Worm (Caenorhabditis elegans) whole organism, young adult: ENCODE results near the gene utp-20.
A peak's percentile ranks its signal among the peaks of the same experiment; 100 is the strongest.

Experiments used
- B0261.1 ChIP-seq: sonication (generic microtip); optimal IDR thresholded peaks from 2 replicates; lab custom pipeline; 2016; ENCODE audit warnings: mild to moderate bottlenecking, missing genetic modification characterization, moderate library complexity, missing compliant biosample characterization
- C06A6.2 ChIP-seq: fragments of 200-800 bp; sonication (Bioruptor generic); conservative IDR thresholded peaks from 2 replicates; pipeline ENCODE4 v1.3.6; 2022; ENCODE audit warnings: missing genetic modification characterization, missing compliant biosample characterization
- C17E4.6 ChIP-seq: fragments of 200-800 bp; sonication (Bioruptor generic); IDR thresholded peaks from 2 replicates; pipeline ENCODE4 v1.3.6; 2022; ENCODE audit warnings: missing genetic modification reagents, missing genetic modification characterization, missing compliant biosample characterization
- D2030.7 ChIP-seq: fragments of 200-800 bp; sonication (Bioruptor generic); IDR thresholded peaks from 2 replicates; pipeline ENCODE4 v1.3.6; 2022; ENCODE audit warnings: missing genetic modification reagents, missing genetic modification characterization, missing compliant biosample characterization
- F23B12.7 ChIP-seq: sonication (generic microtip); optimal IDR thresholded peaks from 2 replicates; lab custom pipeline; 2017; ENCODE audit warnings: missing genetic modification characterization, mild to moderate bottlenecking, missing compliant biosample characterization, antibody characterized with exemption, moderate library complexity; ENCODE audit not compliant: insufficient read depth
- F39B2.1 ChIP-seq: fragments of 200-800 bp; sonication (Bioruptor generic); IDR thresholded peaks from 2 replicates; pipeline ENCODE4 v1.3.6; 2022; ENCODE audit warnings: missing genetic modification reagents, missing genetic modification characterization, missing compliant biosample characterization
- F52B5.7 ChIP-seq: sonication (generic microtip); optimal IDR thresholded peaks from 2 replicates; lab custom pipeline; 2016; ENCODE audit warnings: mild to moderate bottlenecking, missing genetic modification characterization, missing compliant biosample characterization
- F55B11.4 ChIP-seq: sonication (generic microtip); optimal IDR thresholded peaks from 2 replicates; lab custom pipeline; 2016; ENCODE audit warnings: missing compliant biosample characterization, missing genetic modification characterization, borderline replicate concordance; ENCODE audit not compliant: insufficient read depth
- K12H6.12 ChIP-seq: fragments of 200-800 bp; sonication (Bioruptor generic); optimal IDR thresholded peaks from 2 replicates; lab custom pipeline; 2018; ENCODE audit warnings: mild to moderate bottlenecking, missing genetic modification characterization, missing compliant biosample characterization
- Y53F4B.3 ChIP-seq: fragments of 200-800 bp; sonication (Bioruptor generic); IDR thresholded peaks from 2 replicates; pipeline ENCODE4 v1.3.6; 2022; ENCODE audit warnings: missing genetic modification reagents, missing genetic modification characterization, missing compliant biosample characterization
- Y56A3A.18 ChIP-seq: fragments of 200-800 bp; sonication (Bioruptor generic); IDR thresholded peaks from 2 replicates; pipeline ENCODE4 v1.3.6; 2022; ENCODE audit warnings: missing genetic modification reagents, missing genetic modification characterization, missing compliant biosample characterization
- Y79H2A.3 ChIP-seq: fragments of 200-800 bp; sonication (Bioruptor generic); conservative IDR thresholded peaks from 2 replicates; pipeline ENCODE4 v1.3.6; 2022; ENCODE audit warnings: missing genetic modification reagents, missing genetic modification characterization, missing compliant biosample characterization
- atf-7 ChIP-seq: sonication (generic microtip); optimal IDR thresholded peaks from 2 replicates; lab custom pipeline; 2017; ENCODE audit warnings: mild to moderate bottlenecking, missing genetic modification characterization, missing compliant biosample characterization
- ccch-3 ChIP-seq: fragments of 200-800 bp; sonication (Bioruptor generic); optimal IDR thresholded peaks from 2 replicates; lab custom pipeline; 2018; ENCODE audit warnings: mild to moderate bottlenecking, missing genetic modification characterization, missing compliant biosample characterization
- cebp-2 ChIP-seq: fragments of 200-800 bp; sonication (Bioruptor generic); IDR thresholded peaks from 2 replicates; pipeline ENCODE4 v1.3.6; 2022; ENCODE audit warnings: missing genetic modification characterization, missing compliant biosample characterization
- ceh-40 ChIP-seq: fragments of 200-800 bp; sonication (Bioruptor generic); IDR thresholded peaks from 2 replicates; pipeline ENCODE4 v1.3.6; 2022; ENCODE audit warnings: missing genetic modification characterization, missing compliant biosample characterization
- fkh-3 ChIP-seq: sonication (generic microtip); optimal IDR thresholded peaks from 2 replicates; lab custom pipeline; 2016; ENCODE audit warnings: mild to moderate bottlenecking, missing genetic modification characterization, missing compliant biosample characterization
- gei-17 ChIP-seq: fragments of 200-800 bp; sonication (Bioruptor generic); optimal IDR thresholded peaks from 2 replicates; lab custom pipeline; 2018; ENCODE audit warnings: mild to moderate bottlenecking, missing genetic modification characterization, missing compliant biosample characterization
- hmg-1.2 ChIP-seq: fragments of 200-800 bp; sonication (Bioruptor generic); IDR thresholded peaks from 2 replicates; pipeline ENCODE4 v1.3.6; 2022; ENCODE audit warnings: missing genetic modification reagents, missing genetic modification characterization, missing compliant biosample characterization
- hmg-20 ChIP-seq: fragments of 200-800 bp; sonication (Bioruptor generic); IDR thresholded peaks from 2 replicates; pipeline ENCODE4 v1.3.6; 2022; ENCODE audit warnings: missing genetic modification reagents, missing genetic modification characterization, missing compliant biosample characterization
- lag-1 ChIP-seq: fragments of 200-800 bp; sonication (Bioruptor generic); IDR thresholded peaks from 2 replicates; pipeline ENCODE4 v1.3.6; 2022; ENCODE audit warnings: missing genetic modification reagents, missing genetic modification characterization, missing compliant biosample characterization
- let-526 ChIP-seq: fragments of 200-800 bp; sonication (Bioruptor generic); IDR thresholded peaks from 2 replicates; pipeline ENCODE4 v1.3.6; 2022; ENCODE audit warnings: missing genetic modification reagents, missing genetic modification characterization, missing compliant biosample characterization
- let-607 ChIP-seq, 2 experiments: fragments of 200-800 bp in 1 of 2; sonication (Bioruptor generic) in 1 of 2; sonication (generic microtip) in 1 of 2; optimal IDR thresholded peaks; 2 replicates each; lab custom pipeline; 2016 to 2018; ENCODE audit warnings: mild to moderate bottlenecking in 2 of 2, missing compliant biosample characterization in 2 of 2, missing genetic modification characterization in 2 of 2, moderate library complexity in 2 of 2, missing genotype in 1 of 2
- lin-40 ChIP-seq: sonication (generic microtip); optimal IDR thresholded peaks from 2 replicates; lab custom pipeline; 2016; ENCODE audit warnings: missing genetic modification characterization, mild to moderate bottlenecking, missing compliant biosample characterization, missing genotype, missing genetic modification reagents
- lin-54 ChIP-seq: fragments of 200-800 bp; sonication (Bioruptor generic); optimal IDR thresholded peaks from 2 replicates; lab custom pipeline; 2018; ENCODE audit warnings: mild to moderate bottlenecking, missing genetic modification characterization, missing compliant biosample characterization
- lir-1 ChIP-seq: fragments of 200-800 bp; sonication (Bioruptor generic); conservative IDR thresholded peaks from 2 replicates; pipeline ENCODE4 v1.3.6; 2022; ENCODE audit warnings: missing genetic modification reagents, missing genetic modification characterization, missing compliant biosample characterization
- madf-10 ChIP-seq: sonication (generic microtip); optimal IDR thresholded peaks from 2 replicates; lab custom pipeline; 2016; ENCODE audit warnings: mild to moderate bottlenecking, missing genetic modification characterization, missing compliant biosample characterization
- madf-3 ChIP-seq: fragments of 200-800 bp; sonication (Bioruptor generic); IDR thresholded peaks from 2 replicates; pipeline ENCODE4 v1.3.6; 2022; ENCODE audit warnings: missing genetic modification reagents, missing genetic modification characterization, missing compliant biosample characterization
- madf-6 ChIP-seq: fragments of 200-800 bp; sonication (Bioruptor generic); IDR thresholded peaks from 2 replicates; pipeline ENCODE4 v1.3.6; 2022; ENCODE audit warnings: missing genetic modification reagents, missing genetic modification characterization, missing compliant biosample characterization
- madf-8 ChIP-seq: fragments of 200-800 bp; sonication (Bioruptor generic); conservative IDR thresholded peaks from 2 replicates; pipeline ENCODE4 v1.3.6; 2022; ENCODE audit warnings: missing genetic modification reagents, missing genetic modification characterization, missing compliant biosample characterization
- mcd-1 ChIP-seq: fragments of 200-800 bp; sonication (Bioruptor generic); IDR thresholded peaks from 2 replicates; pipeline ENCODE4 v1.3.6; 2022; ENCODE audit warnings: missing genetic modification reagents, missing genetic modification characterization, missing compliant biosample characterization
- mxl-1 ChIP-seq: sonication (generic microtip); optimal IDR thresholded peaks from 2 replicates; lab custom pipeline; 2016; ENCODE audit warnings: missing genetic modification characterization, missing compliant biosample characterization
- nfya-2 ChIP-seq: fragments of 200-800 bp; sonication (Bioruptor generic); IDR thresholded peaks from 2 replicates; pipeline ENCODE4 v1.3.6; 2022; ENCODE audit warnings: missing genetic modification reagents, missing genetic modification characterization, missing compliant biosample characterization
- pbrm-1 ChIP-seq: fragments of 200-800 bp; sonication (Bioruptor generic); IDR thresholded peaks from 2 replicates; pipeline ENCODE4 v1.3.6; 2022; ENCODE audit warnings: missing genetic modification reagents, missing genetic modification characterization, missing compliant biosample characterization
- repo-1 ChIP-seq: sonication (generic microtip); optimal IDR thresholded peaks from 2 replicates; lab custom pipeline; 2017; ENCODE audit warnings: mild to moderate bottlenecking, missing genetic modification characterization, missing compliant biosample characterization
- rpc-1 ChIP-seq, 2 experiments: fragments of 150-350 bp in 1 of 2; sonication (generic microtip) in 1 of 2; optimal IDR thresholded peaks; 2 replicates each; lab custom pipeline; 2014 to 2018; ENCODE audit warnings: missing biosample characterization in 1 of 2, missing genetic modification characterization in 1 of 2, missing genetic modification reagents in 1 of 2, missing genotype in 1 of 2
- sea-2 ChIP-seq: fragments of 200-800 bp; sonication (Bioruptor generic); IDR thresholded peaks from 2 replicates; pipeline ENCODE4 v1.3.6; 2022; ENCODE audit warnings: missing genetic modification characterization, missing compliant biosample characterization
- snpc-1.3 ChIP-seq: sonication (generic microtip); optimal IDR thresholded peaks from 2 replicates; lab custom pipeline; 2017; ENCODE audit warnings: missing genetic modification characterization, mild to moderate bottlenecking, missing compliant biosample characterization, antibody characterized with exemption, moderate library complexity, missing genotype, missing genetic modification reagents; ENCODE audit not compliant: insufficient read depth
- snpc-4 ChIP-seq, 5 experiments: fragments of 150-350 bp in 1 of 5; sonication (generic microtip) in 4 of 5; optimal IDR thresholded peaks; 2 replicates each; lab custom pipeline; 2014 to 2018; ENCODE audit warnings: missing genetic modification characterization in 5 of 5, missing biosample characterization in 3 of 5, antibody characterized with exemption in 2 of 5, mild to moderate bottlenecking in 2 of 5, missing compliant biosample characterization in 2 of 5, missing genotype in 2 of 5, moderate library complexity in 2 of 5, missing genetic modification reagents in 1 of 5
- somi-1 ChIP-seq: fragments of 200-800 bp; sonication (Bioruptor generic); optimal IDR thresholded peaks from 2 replicates; lab custom pipeline; 2018; ENCODE audit warnings: mild to moderate bottlenecking, missing genetic modification characterization, missing compliant biosample characterization
- tbp1 ChIP-seq: fragments of 200-800 bp; sonication (Bioruptor generic); optimal IDR thresholded peaks from 2 replicates; lab custom pipeline; 2018; ENCODE audit warnings: mild to moderate bottlenecking, missing genetic modification characterization, missing compliant biosample characterization
- unc-62 ChIP-seq: fragments of 150-350 bp; optimal IDR thresholded peaks from 2 replicates; lab custom pipeline; 2014; ENCODE audit warnings: missing biosample characterization, missing genetic modification reagents, missing genetic modification characterization
- xnd-1 ChIP-seq: sonication (generic microtip); optimal IDR thresholded peaks from 2 replicates; lab custom pipeline; 2016; ENCODE audit warnings: missing genotype, missing genetic modification reagents, missing genetic modification characterization, missing compliant biosample characterization
- ztf-26 ChIP-seq: sonication (generic microtip); optimal IDR thresholded peaks from 2 replicates; lab custom pipeline; 2017; ENCODE audit warnings: missing genetic modification characterization, missing compliant biosample characterization
- ztf-28 ChIP-seq: fragments of 200-800 bp; sonication (Bioruptor generic); IDR thresholded peaks from 2 replicates; pipeline ENCODE4 v1.3.6; 2022; ENCODE audit warnings: missing genetic modification reagents, missing genetic modification characterization, missing compliant biosample characterization
- ztf-3 ChIP-seq: fragments of 200-800 bp; sonication (Bioruptor generic); optimal IDR thresholded peaks from 2 replicates; lab custom pipeline; 2018; ENCODE audit warnings: mild to moderate bottlenecking, missing genetic modification characterization, missing compliant biosample characterization

The utp-20 gene

ce11 chrII:6588605-6589292, 52.6 kb downstream of the utp-20 start, which contains the start of gene icd-1 (continued):
- TF ChIP-seq C06A6.2 (GFP tag; lab: Robert Waterston, UW) = peak; percentile 84
- TF ChIP-seq repo-1 (tag; lab: Kevin White, UChicago) = peak; percentile 87
- TF ChIP-seq unc-62 (GFP tag; lab: Kevin White, UChicago) = peak; percentile 95
- no peak for TF ChIP-seq ceh-40
- TF ChIP-seq F39B2.1 (GFP tag; lab: Robert Waterston, UW) = no peak
- TF ChIP-seq F23B12.7 (tag; lab: Kevin White, UChicago) = peak; percentile 96
- no peak; the same call in 1 of the 2 replicates for TF ChIP-seq Y79H2A.3 (GFP tag; lab: Robert Waterston, UW)
- peak; percentile 91 for TF ChIP-seq K12H6.12 (tag; lab: Kevin White, UChicago)
- TF ChIP-seq xnd-1 (tag; lab: Kevin White, UChicago) = peak; percentile 64
- TF ChIP-seq D2030.7 = peak; percentile 89
- TF ChIP-seq F52B5.7 (tag; lab: Kevin White, UChicago) = no peak
- peak; percentile 20 for TF ChIP-seq B0261.1 (tag; lab: Kevin White, UChicago)
- peak; percentile 57; the same call in 1 of the 2 replicates for TF ChIP-seq C17E4.6 (GFP tag; lab: Robert Waterston, UW)
- TF ChIP-seq hmg-1.2 (GFP tag; lab: Robert Waterston, UW) = peak; percentile 99
- TF ChIP-seq madf-6 (GFP tag; lab: Robert Waterston, UW) = peak; percentile 92
- TF ChIP-seq fkh-3 (tag; lab: Kevin White, UChicago) = no peak
- TF ChIP-seq lin-40 = peak; percentile 95
- peak; percentile 53 to 80 for TF ChIP-seq let-607 (tag; optimal IDR thresholded peaks at IDR 0.05; lab: Kevin White, UChicago)
- TF ChIP-seq mxl-1 (tag; lab: Kevin White, UChicago) = no peak
- no peak for TF ChIP-seq F55B11.4
- TF ChIP-seq ztf-3 (GFP tag; lab: Kevin White, UChicago) = peak; percentile 30
- TF ChIP-seq snpc-1.3 (tag; lab: Kevin White, UChicago) = peak; percentile 89
- TF ChIP-seq Y53F4B.3 (GFP tag; lab: Robert Waterston, UW) = 0 out of 2 replicates have a peak, but pooled peaks have one; percentile 10
- TF ChIP-seq lin-54 (GFP tag; lab: Kevin White, UChicago) = peak; percentile 90
- TF ChIP-seq madf-10 (tag; lab: Kevin White, UChicago) = peak; percentile 79
- peak; percentile 80 for TF ChIP-seq gei-17 (GFP tag; lab: Kevin White, UChicago)
- TF ChIP-seq mcd-1 (GFP tag; lab: Robert Waterston, UW) = peak; percentile 93
- TF ChIP-seq somi-1 (GFP tag; lab: Kevin White, UChicago) = peak; percentile 90
- no peak for TF ChIP-seq ccch-3
- peak; percentile 79 for TF ChIP-seq snpc-4 (GFP tag; optimal IDR thresholded peaks at IDR 0.05; lab: Kevin White, UChicago)
- TF ChIP-seq snpc-4 (tag; optimal IDR thresholded peaks at IDR 0.05; lab: Kevin White, UChicago) = peak; percentile 83 to 90 (median 87)
- peak; percentile 89 for TF ChIP-seq madf-3
- peak; percentile 76 for TF ChIP-seq tbp1
- 0 out of 2 replicates have a peak, but pooled peaks have one; percentile 55 for TF ChIP-seq hmg-20 (GFP tag; lab: Robert Waterston, UW)
- peak; percentile 71 for TF ChIP-seq madf-8 (GFP tag; lab: Robert Waterston, UW)
- TF ChIP-seq sea-2 (GFP tag; lab: Robert Waterston, UW) = no peak
- peak; percentile 13 for TF ChIP-seq rpc-1 (optimal IDR thresholded peaks at IDR 0.05; lab: Kevin White, UChicago)
- no peak for TF ChIP-seq rpc-1 (tag; optimal IDR thresholded peaks at IDR 0.05; lab: Kevin White, UChicago)
- peak; percentile 88 for TF ChIP-seq ztf-26 (tag; lab: Kevin White, UChicago)
- peak; percentile 82 for TF ChIP-seq atf-7 (tag; lab: Kevin White, UChicago)
- TF ChIP-seq nfya-2 (GFP tag; lab: Robert Waterston, UW) = no peak
- TF ChIP-seq let-526 (GFP tag; lab: Robert Waterston, UW) = no peak
- TF ChIP-seq pbrm-1 = peak; percentile 97
- 0 out of 2 replicates have a peak, but pooled peaks have one; percentile 25 for TF ChIP-seq ztf-28
- TF ChIP-seq lag-1 (GFP tag; lab: Robert Waterston, UW) = no peak
- 0 out of 2 replicates have a peak, but pooled peaks have one; percentile 19 for TF ChIP-seq Y56A3A.18 (GFP tag; lab: Robert Waterston, UW)
- peak; percentile 85 for TF ChIP-seq lir-1 (GFP tag; lab: Robert Waterston, UW)
- TF ChIP-seq cebp-2 (GFP tag; lab: Robert Waterston, UW) = 0 out of 2 replicates have a peak, but pooled peaks have one; percentile 55
